Worm (Caenorhabditis elegans): Measurements from ENCODE around the gene srbc-41.

ce11 chrV:1643886-1644285, 29.3 kb upstream of the srbc-41 start, which contains the start of gene alh-2:
- no peak for TF ChIP-seq ama-1 (optimal IDR thresholded peaks at IDR 0.05)
- TF ChIP-seq nhr-6 (tag; optimal IDR thresholded peaks at IDR 0.05): no peak
- TF ChIP-seq ztf-11 (tag; optimal IDR thresholded peaks at IDR 0.05): no peak
- no peak for TF ChIP-seq skn-1 (tag; optimal IDR thresholded peaks at IDR 0.05)
- TF ChIP-seq zag-1 (tag; optimal IDR thresholded peaks at IDR 0.05): no peak
- no peak for TF ChIP-seq egl-27 (tag; optimal IDR thresholded peaks at IDR 0.05)
- no peak for TF ChIP-seq lin-39 (tag; optimal IDR thresholded peaks at IDR 0.05)
- no peak for TF ChIP-seq ztf-4 (tag; optimal IDR thresholded peaks at IDR 0.05)
- no peak for TF ChIP-seq snpc-4 (tag; optimal IDR thresholded peaks at IDR 0.05)
